Worm (Caenorhabditis elegans) whole organism, early embryonic: ENCODE results near the gene F22F7.12.
A peak's percentile ranks its signal among the peaks of the same experiment; 100 is the strongest.

Experiments used
- B0310.2 ChIP-seq: sonication (generic microtip); optimal IDR thresholded peaks from 2 replicates; lab custom pipeline; 2016; ENCODE audit warnings: mild to moderate bottlenecking, missing genetic modification characterization, missing compliant biosample characterization
- F13C5.2 ChIP-seq: sonication (generic microtip); optimal IDR thresholded peaks from 2 replicates; lab custom pipeline; 2017; ENCODE audit warnings: mild to moderate bottlenecking, missing genetic modification characterization, inconsistent platforms, missing compliant biosample characterization
- aly-1 ChIP-seq: sonication (generic microtip); optimal IDR thresholded peaks from 2 replicates; lab custom pipeline; 2016; ENCODE audit warnings: missing genetic modification characterization, missing compliant biosample characterization
- ama-1 ChIP-seq: fragments of 150-350 bp; optimal IDR thresholded peaks from 2 replicates; lab custom pipeline; 2014
- ceh-13 ChIP-seq: fragments of 200-800 bp; sonication (Bioruptor generic); optimal IDR thresholded peaks from 2 replicates; lab custom pipeline; 2018; ENCODE audit warnings: mild to moderate bottlenecking, missing genetic modification characterization, missing compliant biosample characterization
- ceh-36 ChIP-seq: sonication (generic microtip); optimal IDR thresholded peaks from 2 replicates; lab custom pipeline; 2016; ENCODE audit warnings: missing genetic modification characterization, inconsistent platforms, missing compliant biosample characterization
- ets-7 ChIP-seq: sonication (generic microtip); optimal IDR thresholded peaks from 2 replicates; lab custom pipeline; 2016; ENCODE audit warnings: missing genotype, missing genetic modification characterization, missing compliant biosample characterization
- flt-1 ChIP-seq: fragments of 200-800 bp; sonication (Bioruptor generic); IDR thresholded peaks from 2 replicates; pipeline ENCODE4 v1.3.6; 2022; ENCODE audit warnings: missing genetic modification characterization, missing compliant biosample characterization
- hmbx-1 ChIP-seq: sonication (generic microtip); optimal IDR thresholded peaks from 2 replicates; lab custom pipeline; 2016; ENCODE audit warnings: mild to moderate bottlenecking, missing genetic modification characterization, missing compliant biosample characterization
- hmg-4 ChIP-seq: fragments of 200-800 bp; sonication (Bioruptor generic); optimal IDR thresholded peaks from 2 replicates; lab custom pipeline; 2018; ENCODE audit warnings: mild to moderate bottlenecking, missing genetic modification characterization, missing compliant biosample characterization
- hnd-1 ChIP-seq: sonication (generic microtip); optimal IDR thresholded peaks from 2 replicates; lab custom pipeline; 2016; ENCODE audit warnings: missing genetic modification characterization, missing compliant biosample characterization
- pes-1 ChIP-seq: fragments of 200-800 bp; sonication (Bioruptor generic); IDR thresholded peaks from 2 replicates; pipeline ENCODE4 v1.3.6; 2022; ENCODE audit warnings: missing genetic modification reagents, missing genetic modification characterization, missing compliant biosample characterization
- scrt-1 ChIP-seq: fragments of 200-800 bp; sonication (Bioruptor generic); IDR thresholded peaks from 2 replicates; pipeline ENCODE4 v1.3.6; 2022; ENCODE audit warnings: missing genetic modification characterization, missing compliant biosample characterization
- sea-1 ChIP-seq: fragments of 200-800 bp; sonication (Bioruptor generic); conservative IDR thresholded peaks from 2 replicates; pipeline ENCODE4 v1.3.6; 2022; ENCODE audit warnings: missing genetic modification characterization, missing compliant biosample characterization
- tbx-11 ChIP-seq: fragments of 200-800 bp; sonication (Bioruptor generic); IDR thresholded peaks from 2 replicates; pipeline ENCODE4 v1.3.6; 2022; ENCODE audit warnings: missing genetic modification characterization, missing compliant biosample characterization
- tbx-37 ChIP-seq: fragments of 200-800 bp; sonication (Bioruptor generic); conservative IDR thresholded peaks from 2 replicates; pipeline ENCODE4 v1.3.6; 2022; ENCODE audit warnings: missing genetic modification reagents, missing genetic modification characterization, missing compliant biosample characterization
- tra-4 ChIP-seq: sonication (generic microtip); optimal IDR thresholded peaks from 2 replicates; lab custom pipeline; 2017; ENCODE audit warnings: missing genetic modification characterization, missing compliant biosample characterization

The F22F7.12 gene

ce11 chrV:2139918-2140317 is 4.4 kb downstream of the F22F7.12 start, which contains the start of gene F22F7.7:
Gene F22F7.7 (minus strand): TSS chrV:2140042.
- TF ChIP-seq ama-1 (lab: Kevin White, UChicago): no peak
- no peak for TF ChIP-seq hnd-1
- no peak for TF ChIP-seq tbx-37
- TF ChIP-seq ceh-13 (GFP tag; lab: Kevin White, UChicago): no peak
- no peak for TF ChIP-seq tra-4
- no peak for TF ChIP-seq tbx-11
- TF ChIP-seq hmg-4 (GFP tag; lab: Kevin White, UChicago): no peak

ce11 chrV:2138287-2138686 is 6.0 kb downstream of the F22F7.12 start:
- TF ChIP-seq ceh-36 (tag; lab: Kevin White, UChicago) (no peak), tbx-11 (no peak)

- TF ChIP-seq aly-1 (tag; lab: Kevin White, UChicago) (no peak), tbx-37 (no peak), tbx-11 (no peak), hmg-4 (GFP tag; lab: Kevin White, UChicago) (no peak), flt-1 (GFP tag; lab: Robert Waterston, UW) (no peak), ceh-13 (GFP tag; lab: Kevin White, UChicago) (no peak), ama-1 (lab: Kevin White, UChicago) (no peak), F13C5.2 (tag; lab: Kevin White, UChicago) (no peak), sea-1 (GFP tag; lab: Robert Waterston, UW) (no peak), ceh-36 (tag; lab: Kevin White, UChicago) (no peak), pes-1 (GFP tag; lab: Robert Waterston, UW) (no peak), tra-4 (no peak), B0310.2 (tag; lab: Kevin White, UChicago) (no peak), hnd-1 (no peak), ets-7 (tag; lab: Kevin White, UChicago) (no peak), scrt-1 (GFP tag; lab: Robert Waterston, UW) (no peak), hmbx-1 (no peak)
Measured at ce11 chrV:2137010-2137409, 7.3 kb downstream of the F22F7.12 start.

ce11 chrV:2135323-2135722 is 9.0 kb downstream of the F22F7.12 start:
- no peak for TF ChIP-seq tra-4
- no peak for TF ChIP-seq aly-1 (tag; lab: Kevin White, UChicago)
- TF ChIP-seq hnd-1: no peak
- TF ChIP-seq ceh-36 (tag; lab: Kevin White, UChicago): no peak
- no peak for TF ChIP-seq scrt-1 (GFP tag; lab: Robert Waterston, UW)
- TF ChIP-seq hmg-4 (GFP tag; lab: Kevin White, UChicago): no peak

ce11 chrV:2134340-2134739 is 10.0 kb downstream of the F22F7.12 start:
- no peak for TF ChIP-seq flt-1 (GFP tag; lab: Robert Waterston, UW)
- TF ChIP-seq pes-1 (GFP tag; lab: Robert Waterston, UW): no peak
- TF ChIP-seq ceh-36 (tag; lab: Kevin White, UChicago): no peak
- TF ChIP-seq tbx-37: no peak
- TF ChIP-seq ceh-13 (GFP tag; lab: Kevin White, UChicago): no peak
- TF ChIP-seq tbx-11: no peak
- no peak for TF ChIP-seq ets-7 (tag; lab: Kevin White, UChicago)
- TF ChIP-seq hmg-4 (GFP tag; lab: Kevin White, UChicago): no peak
- TF ChIP-seq tra-4: no peak
- no peak for TF ChIP-seq aly-1 (tag; lab: Kevin White, UChicago)
- no peak for TF ChIP-seq B0310.2 (tag; lab: Kevin White, UChicago)
- no peak for TF ChIP-seq hmbx-1

- TF ChIP-seq sea-1 (GFP tag; lab: Robert Waterston, UW): no peak
- TF ChIP-seq ama-1 (lab: Kevin White, UChicago): no peak
- TF ChIP-seq ceh-36 (tag; lab: Kevin White, UChicago): no peak
- TF ChIP-seq tbx-37: no peak
- TF ChIP-seq F13C5.2 (tag; lab: Kevin White, UChicago): no peak
- TF ChIP-seq ets-7 (tag; lab: Kevin White, UChicago): no peak
- no peak for TF ChIP-seq aly-1 (tag; lab: Kevin White, UChicago)
- 0 out of 2 replicates have a peak, but pooled peaks have one; percentile 34 for TF ChIP-seq pes-1 (GFP tag; lab: Robert Waterston, UW)
Measured at ce11 chrV:2133512-2133911, 10.8 kb downstream of the F22F7.12 start.

ce11 chrV:2132675-2133074 is 11.6 kb downstream of the F22F7.12 start:
- TF ChIP-seq aly-1 (tag; lab: Kevin White, UChicago) (no peak), ceh-36 (tag; lab: Kevin White, UChicago) (no peak), tra-4 (no peak), hmbx-1 (no peak), tbx-37 (no peak), hmg-4 (GFP tag; lab: Kevin White, UChicago) (no peak), flt-1 (GFP tag; lab: Robert Waterston, UW) (no peak), B0310.2 (tag; lab: Kevin White, UChicago) (no peak)

ce11 chrV:2126996-2127585 is 17.2 kb downstream of the F22F7.12 start, which contains the start of gene ldp-1:
Gene ldp-1 (plus strand): TSS chrV:2127535.
- TF ChIP-seq B0310.2 (tag; lab: Kevin White, UChicago): no peak
- no peak for TF ChIP-seq hmbx-1
- no peak for TF ChIP-seq ceh-13 (GFP tag; lab: Kevin White, UChicago)
- TF ChIP-seq hnd-1: no peak
- TF ChIP-seq tbx-11: no peak
- TF ChIP-seq ceh-36 (tag; lab: Kevin White, UChicago): no peak
- 0 out of 2 replicates have a peak, but pooled peaks have one; percentile 56 for TF ChIP-seq pes-1 (GFP tag; lab: Robert Waterston, UW)
- peak; percentile 73 for TF ChIP-seq tbx-37
